Fruit fly (Drosophila melanogaster) whole organism, pupa: ENCODE results near the gene Pdh.

Source experiments
- CG10348 ChIP-seq: fragments of 200-800 bp; sonication (Bioruptor generic); IDR thresholded peaks from 2 replicates; pipeline ENCODE4 v1.3.6; 2022; ENCODE audit warnings: missing biosample characterization, missing genetic modification characterization
- CG12605 ChIP-seq: fragments of 200-800 bp; sonication (Bioruptor generic); IDR thresholded peaks from 2 replicates; pipeline ENCODE4 v1.3.6; 2022; ENCODE audit warnings: missing biosample characterization, missing genetic modification characterization
- CG15710 ChIP-seq: fragments of 200-800 bp; sonication (Bioruptor generic); optimal IDR thresholded peaks from 2 replicates; lab custom pipeline; 2018; ENCODE audit warnings: missing biosample characterization, mild to moderate bottlenecking, missing genetic modification characterization, moderate library complexity
- CG17806 ChIP-seq: fragments of 200-800 bp; sonication (Bioruptor generic); optimal IDR thresholded peaks from 2 replicates; lab custom pipeline; 2018; ENCODE audit warnings: missing biosample characterization, mild to moderate bottlenecking, missing genetic modification characterization, moderate library complexity
- CG34367 ChIP-seq: fragments of 200-800 bp; sonication (Bioruptor generic); optimal IDR thresholded peaks from 2 replicates; lab custom pipeline; 2018; ENCODE audit warnings: missing biosample characterization, mild to moderate bottlenecking, missing genetic modification characterization
- Ets98B ChIP-seq: fragments of 200-800 bp; sonication (Bioruptor generic); IDR thresholded peaks from 2 replicates; pipeline ENCODE4 v1.3.6; 2022; ENCODE audit warnings: missing biosample characterization, missing genetic modification characterization
- Pif1A ChIP-seq: fragments of 200-800 bp; sonication (Bioruptor generic); optimal IDR thresholded peaks from 3 replicates; lab custom pipeline; 2016; ENCODE audit warnings: missing biosample characterization, missing genetic modification characterization

DNA sequence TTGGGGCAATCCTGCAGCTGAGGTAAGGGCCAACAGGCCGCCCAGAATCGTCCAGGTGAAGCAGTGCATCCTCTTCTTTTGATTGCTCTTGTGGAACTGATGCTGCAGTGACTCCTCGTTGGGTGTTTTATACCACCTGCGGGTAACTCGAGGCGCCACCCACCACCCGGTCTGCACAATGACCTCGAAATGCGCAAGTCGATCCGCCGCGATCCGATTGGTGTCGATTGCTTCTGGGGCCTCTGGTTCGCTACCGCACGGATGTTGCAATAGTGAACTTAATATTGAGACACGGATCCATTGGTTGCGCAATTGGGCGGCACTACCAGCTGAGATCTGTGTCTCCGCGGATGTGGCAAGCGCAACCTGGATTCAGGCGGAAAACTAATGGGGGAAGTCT lies 13.1 kb upstream of the Pdh start, which contains the start of gene Cpr72Ec:
- TF ChIP-seq CG10348 (GFP tag; lab: Robert Waterston, UW), result no peak
- no peak for TF ChIP-seq CG34367 (tag; lab: Kevin White, UChicago)
- no peak for TF ChIP-seq CG15710
- TF ChIP-seq CG12605 (GFP tag; lab: Robert Waterston, UW), result no peak
- no peak for TF ChIP-seq CG17806 (tag; lab: Kevin White, UChicago)
- no peak for TF ChIP-seq Pif1A (GFP tag; lab: Kevin White, UChicago)
- TF ChIP-seq Ets98B (GFP tag; lab: Robert Waterston, UW), result no peak
